Worm (Caenorhabditis elegans): ENCODE results near the gene srd-33.

Gene srd-33

DNA sequence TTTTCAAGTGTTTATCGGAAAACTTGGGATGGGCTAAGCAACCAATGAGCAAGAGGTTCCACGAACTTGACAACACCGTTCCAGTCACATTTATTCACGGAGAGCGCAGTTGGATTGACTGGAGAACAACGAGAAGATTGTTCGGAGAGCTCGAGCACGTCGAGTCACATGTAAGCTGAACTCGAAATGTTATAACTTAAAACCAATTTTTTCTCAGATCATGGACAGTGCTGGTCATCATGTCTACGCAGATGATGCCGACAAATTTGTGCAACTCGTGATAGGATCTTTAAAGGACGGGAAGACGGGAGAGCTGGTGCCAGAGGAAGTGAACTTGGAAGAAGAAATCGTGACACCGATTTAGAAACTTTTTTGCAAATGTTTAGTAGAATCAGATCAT, 25.6 kb upstream of the srd-33 start:
- no peak for TF ChIP-seq egl-5 (tag; optimal IDR thresholded peaks at IDR 0.05)
- no peak for TF ChIP-seq nhr-12 (tag; optimal IDR thresholded peaks at IDR 0.05)
- no peak for TF ChIP-seq ZK546.5 (tag; optimal IDR thresholded peaks at IDR 0.05)
- TF ChIP-seq nhr-43 (tag; optimal IDR thresholded peaks at IDR 0.05; ENCODE audit: poor library complexity, severe bottlenecking), result no peak
- no peak for TF ChIP-seq nhr-28 (tag; optimal IDR thresholded peaks at IDR 0.05)
- no peak for TF ChIP-seq nhr-77 (tag; optimal IDR thresholded peaks at IDR 0.05)
- TF ChIP-seq nhr-76 (tag; optimal IDR thresholded peaks at IDR 0.05), result no peak
- TF ChIP-seq fos-1 (tag; optimal IDR thresholded peaks at IDR 0.05), result no peak
- no peak for TF ChIP-seq mml-1 (tag; optimal IDR thresholded peaks at IDR 0.05)
- TF ChIP-seq ztf-11 (tag; optimal IDR thresholded peaks at IDR 0.05), result no peak
- no peak for TF ChIP-seq nhr-67 (tag; optimal IDR thresholded peaks at IDR 0.05)
- no peak for TF ChIP-seq hmg-11 (tag; optimal IDR thresholded peaks at IDR 0.05)
- TF ChIP-seq unc-62 (GFP tag; optimal IDR thresholded peaks at IDR 0.05), result no peak
- no peak for TF ChIP-seq nhr-11 (tag; optimal IDR thresholded peaks at IDR 0.05)
- TF ChIP-seq elt-1 (tag; optimal IDR thresholded peaks at IDR 0.05), result no peak

DNA sequence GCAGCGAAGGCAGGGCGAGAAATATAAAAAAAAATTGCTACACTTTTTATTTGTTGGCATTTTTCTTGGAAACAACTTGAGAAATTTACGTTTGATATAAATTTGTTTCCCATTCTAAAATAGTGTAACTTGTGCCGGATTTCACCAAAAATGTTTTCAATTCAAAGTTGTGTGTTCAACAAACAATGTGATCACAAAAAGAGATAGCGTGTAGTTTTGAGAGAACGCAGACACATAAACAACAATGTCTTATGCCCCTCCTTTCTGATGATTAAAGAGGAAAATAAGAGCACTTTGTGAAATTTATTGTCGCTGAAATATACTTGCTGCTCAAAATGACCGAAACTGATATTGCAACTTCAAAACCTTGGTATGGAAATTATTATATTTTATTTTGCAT, 24.7 kb upstream of the srd-33 start, which contains the start of gene abhd-5.1:
TSS of gene abhd-5.1 (plus strand) at position 230 of the 400 bp plus-strand sequence.
- TF ChIP-seq elt-2 (tag; optimal IDR thresholded peaks at IDR 0.05), result peak; percentile 7
- no peak for TF ChIP-seq pqm-1 (tag; optimal IDR thresholded peaks at IDR 0.05)
- TF ChIP-seq pha-4 (tag; optimal IDR thresholded peaks at IDR 0.05), result peak; percentile 63

DNA sequence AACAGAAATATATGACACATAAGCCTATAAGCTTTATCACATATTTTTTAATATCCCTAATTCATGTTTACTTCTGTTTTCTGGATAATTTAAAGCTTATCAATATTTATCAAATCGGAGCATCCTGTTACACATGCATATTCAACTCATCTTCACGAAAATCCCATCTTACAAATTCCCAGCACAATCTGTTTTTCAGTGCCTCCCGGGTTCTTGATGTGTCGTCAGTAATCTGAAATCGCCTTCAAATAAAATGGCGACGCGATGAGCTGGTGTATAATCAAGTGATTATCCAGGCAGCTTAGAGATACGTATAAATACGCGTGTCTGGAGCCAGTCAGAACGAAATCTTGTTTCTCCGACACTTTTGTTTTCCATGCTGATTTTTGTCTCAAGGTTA, 21.6 kb upstream of the srd-33 start:
- no peak for TF ChIP-seq nhr-25 (tag; optimal IDR thresholded peaks at IDR 0.05)
- TF ChIP-seq R02D3.7 (tag; optimal IDR thresholded peaks at IDR 0.05), result no peak
- TF ChIP-seq sea-2 (GFP tag; optimal IDR thresholded peaks at IDR 0.05), result no peak
- no peak for TF ChIP-seq skn-1 (tag; optimal IDR thresholded peaks at IDR 0.05)
- TF ChIP-seq mdl-1 (tag; optimal IDR thresholded peaks at IDR 0.05), result no peak
- TF ChIP-seq daf-12 (tag; optimal IDR thresholded peaks at IDR 0.05), result no peak
- TF ChIP-seq nhr-237 (tag; optimal IDR thresholded peaks at IDR 0.05), result no peak
- no peak for TF ChIP-seq fkh-10 (GFP tag; optimal IDR thresholded peaks at IDR 0.05)
- no peak for TF ChIP-seq fkh-2 (tag; optimal IDR thresholded peaks at IDR 0.05)
- no peak for TF ChIP-seq egl-27 (tag; optimal IDR thresholded peaks at IDR 0.05)
- TF ChIP-seq snpc-4 (tag; optimal IDR thresholded peaks at IDR 0.05), result no peak
- no peak for TF ChIP-seq unc-39 (tag; optimal IDR thresholded peaks at IDR 0.05)
- no peak for TF ChIP-seq tbx-2 (tag; optimal IDR thresholded peaks at IDR 0.05)
- TF ChIP-seq zag-1 (tag; optimal IDR thresholded peaks at IDR 0.05), result no peak
- no peak for TF ChIP-seq nfya-1 (tag; optimal IDR thresholded peaks at IDR 0.05; ENCODE audit: insufficient read depth)
- no peak for TF ChIP-seq lin-15B (tag; optimal IDR thresholded peaks at IDR 0.05)
- no peak for TF ChIP-seq elt-2 (tag; optimal IDR thresholded peaks at IDR 0.05)

DNA sequence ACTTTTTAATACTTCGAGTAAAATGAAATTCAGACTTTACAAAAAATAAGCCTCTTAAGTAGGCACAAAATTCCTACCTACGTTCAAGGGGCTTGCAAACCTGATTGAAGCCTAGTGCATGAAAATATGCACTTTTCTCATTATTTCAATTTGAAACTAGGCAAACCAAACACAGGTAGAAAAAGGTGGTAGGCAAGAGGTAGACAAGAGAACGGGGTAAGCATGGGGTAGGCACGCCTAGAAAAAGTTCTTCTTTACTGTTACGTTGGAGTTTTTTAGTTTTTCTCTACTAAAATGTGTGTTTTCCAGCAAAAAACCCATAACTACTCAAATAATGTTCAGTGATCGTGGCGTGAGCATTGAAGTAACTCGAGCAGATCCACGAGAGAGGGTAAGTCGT, 21.0 kb upstream of the srd-33 start, which contains the start of gene nex-4:
TSS of gene nex-4 (plus strand) at position 301 of the 400 bp plus-strand sequence.
- TF ChIP-seq nhr-23 (tag; optimal IDR thresholded peaks at IDR 0.05), result no peak
- TF ChIP-seq pqm-1 (tag; optimal IDR thresholded peaks at IDR 0.05), result no peak
- TF ChIP-seq ceh-9 (tag; optimal IDR thresholded peaks at IDR 0.05), result no peak
- no peak for TF ChIP-seq nhr-12 (tag; optimal IDR thresholded peaks at IDR 0.05)
- TF ChIP-seq tbx-2 (tag; optimal IDR thresholded peaks at IDR 0.05), result no peak
- no peak for TF ChIP-seq unc-62 (GFP tag; optimal IDR thresholded peaks at IDR 0.05)
- no peak for TF ChIP-seq R02D3.7 (tag; optimal IDR thresholded peaks at IDR 0.05)
- no peak for TF ChIP-seq pha-4 (tag; optimal IDR thresholded peaks at IDR 0.05)
- TF ChIP-seq jun-1 (tag; optimal IDR thresholded peaks at IDR 0.05), result no peak
- TF ChIP-seq nhr-76 (tag; optimal IDR thresholded peaks at IDR 0.05), result no peak
- no peak for TF ChIP-seq lin-15B (tag; optimal IDR thresholded peaks at IDR 0.05)

DNA sequence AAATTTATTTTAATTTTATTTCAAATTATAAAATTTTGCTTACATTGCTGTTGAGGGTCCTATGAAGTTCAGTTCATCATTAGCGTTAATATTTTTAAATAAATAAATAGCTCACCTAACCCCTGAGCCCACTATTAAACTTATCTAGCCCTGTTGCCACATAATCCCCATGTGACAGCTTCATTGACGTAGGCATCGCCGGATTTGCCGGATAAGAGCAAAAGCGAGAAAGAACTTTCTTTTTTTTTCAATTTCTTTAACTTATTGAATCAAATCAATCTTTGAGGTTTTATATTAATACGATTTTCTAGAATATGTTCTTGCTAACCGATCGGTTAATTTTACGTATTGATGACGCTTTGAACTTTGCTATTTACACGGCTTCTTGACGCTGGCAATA, 20.1 kb upstream of the srd-33 start:
- TF ChIP-seq hmg-11 (tag; optimal IDR thresholded peaks at IDR 0.05) (no peak), ZK546.5 (tag; optimal IDR thresholded peaks at IDR 0.05) (no peak), ama-1 (optimal IDR thresholded peaks at IDR 0.05) (no peak), nhr-77 (tag; optimal IDR thresholded peaks at IDR 0.05) (no peak), lin-15B (tag; optimal IDR thresholded peaks at IDR 0.05) (no peak), elt-1 (tag; optimal IDR thresholded peaks at IDR 0.05) (no peak), nfya-1 (tag; optimal IDR thresholded peaks at IDR 0.05; ENCODE audit: insufficient read depth) (no peak), lsy-12 (tag; optimal IDR thresholded peaks at IDR 0.05) (no peak), elt-2 (tag; optimal IDR thresholded peaks at IDR 0.05) (no peak), nhr-11 (tag; optimal IDR thresholded peaks at IDR 0.05) (no peak), R02D3.7 (tag; optimal IDR thresholded peaks at IDR 0.05) (no peak), egl-27 (tag; optimal IDR thresholded peaks at IDR 0.05) (no peak), ceh-9 (tag; optimal IDR thresholded peaks at IDR 0.05) (no peak), daf-12 (tag; optimal IDR thresholded peaks at IDR 0.05) (no peak), skn-1 (tag; optimal IDR thresholded peaks at IDR 0.05) (no peak), fkh-2 (tag; optimal IDR thresholded peaks at IDR 0.05) (no peak)
